Worm (Caenorhabditis elegans) whole organism, mixed stage, embryonic: ENCODE results near the gene idpc-5.
A peak's percentile ranks its signal among the peaks of the same experiment; 100 is the strongest.

Source experiments
- M03D4.4 ChIP-seq: sonication (generic microtip); optimal IDR thresholded peaks from 2 replicates; lab custom pipeline; 2017; ENCODE audit warnings: mild to moderate bottlenecking, missing genetic modification characterization, missing compliant biosample characterization
- bed-3 ChIP-seq: fragments of 200-800 bp; sonication (Bioruptor generic); optimal IDR thresholded peaks from 3 replicates; lab custom pipeline; 2018; ENCODE audit warnings: mild to moderate bottlenecking, missing genetic modification characterization, moderate library complexity, missing compliant biosample characterization
- blmp-1 ChIP-seq: fragments of 150-350 bp; optimal IDR thresholded peaks from 2 replicates; lab custom pipeline; 2014; ENCODE audit warnings: missing biosample characterization, missing genetic modification characterization
- ceh-39 ChIP-seq: fragments of 150-350 bp; optimal IDR thresholded peaks from 2 replicates; lab custom pipeline; 2014; ENCODE audit warnings: missing biosample characterization, missing genetic modification characterization
- ceh-43 ChIP-seq: fragments of 200-800 bp; sonication (Bioruptor generic); optimal IDR thresholded peaks from 2 replicates; lab custom pipeline; 2018; ENCODE audit warnings: mild to moderate bottlenecking, missing genetic modification characterization, moderate library complexity, missing compliant biosample characterization
- ceh-83 ChIP-seq: fragments of 200-800 bp; sonication (Bioruptor generic); optimal IDR thresholded peaks from 2 replicates; lab custom pipeline; 2018; ENCODE audit warnings: mild to moderate bottlenecking, missing genetic modification characterization, missing compliant biosample characterization
- cnd-1 ChIP-seq: fragments of 200-800 bp; sonication (Bioruptor generic); optimal IDR thresholded peaks from 2 replicates; lab custom pipeline; 2018; ENCODE audit warnings: mild to moderate bottlenecking, missing genetic modification characterization, missing compliant biosample characterization
- drap-1 ChIP-seq: fragments of 200-800 bp; sonication (Bioruptor generic); optimal IDR thresholded peaks from 3 replicates; lab custom pipeline; 2018; ENCODE audit warnings: mild to moderate bottlenecking, missing genetic modification characterization, missing compliant biosample characterization
- elt-1 ChIP-seq: sonication (generic microtip); optimal IDR thresholded peaks from 2 replicates; lab custom pipeline; 2017; ENCODE audit warnings: missing genetic modification characterization, mild to moderate bottlenecking, missing compliant biosample characterization, antibody characterized with exemption, moderate library complexity, borderline replicate concordance; ENCODE audit not compliant: insufficient read depth
- elt-3 ChIP-seq: fragments of 150-350 bp; optimal IDR thresholded peaks from 2 replicates; lab custom pipeline; 2014; ENCODE audit warnings: missing biosample characterization, missing genetic modification characterization
- flh-1 ChIP-seq: fragments of 200-800 bp; sonication (Bioruptor generic); optimal IDR thresholded peaks from 2 replicates; lab custom pipeline; 2018; ENCODE audit warnings: mild to moderate bottlenecking, missing genetic modification characterization, moderate library complexity, missing compliant biosample characterization
- ham-2 ChIP-seq: fragments of 200-800 bp; sonication (Bioruptor generic); optimal IDR thresholded peaks from 2 replicates; lab custom pipeline; 2018; ENCODE audit warnings: mild to moderate bottlenecking, missing genetic modification characterization, missing compliant biosample characterization
- hlh-1 ChIP-seq: fragments of 150-350 bp; optimal IDR thresholded peaks from 2 replicates; lab custom pipeline; 2014; ENCODE audit warnings: missing biosample characterization, missing genetic modification reagents, missing genetic modification characterization
- lin-13 ChIP-seq: fragments of 150-350 bp; optimal IDR thresholded peaks from 2 replicates; lab custom pipeline; 2014; ENCODE audit warnings: missing biosample characterization, missing genetic modification characterization
- lin-32 ChIP-seq: fragments of 200-800 bp; sonication (Bioruptor generic); optimal IDR thresholded peaks from 2 replicates; lab custom pipeline; 2018; ENCODE audit warnings: mild to moderate bottlenecking, missing genetic modification characterization, missing compliant biosample characterization
- lsy-2 ChIP-seq: fragments of 150-350 bp; optimal IDR thresholded peaks from 2 replicates; lab custom pipeline; 2014; ENCODE audit warnings: missing biosample characterization, missing genetic modification characterization
- mab-5 ChIP-seq: fragments of 150-350 bp; optimal IDR thresholded peaks from 2 replicates; lab custom pipeline; 2014; ENCODE audit warnings: missing biosample characterization, missing genetic modification characterization
- mep-1 ChIP-seq: fragments of 150-350 bp; optimal IDR thresholded peaks from 2 replicates; lab custom pipeline; 2017; ENCODE audit warnings: missing biosample characterization, missing genetic modification reagents, missing genetic modification characterization, inconsistent platforms
- mls-2 ChIP-seq: sonication (generic microtip); optimal IDR thresholded peaks from 2 replicates; lab custom pipeline; 2016; ENCODE audit warnings: mild to moderate bottlenecking, missing genetic modification characterization, moderate library complexity, missing compliant biosample characterization
- nhr-12 ChIP-seq: fragments of 150-350 bp; optimal IDR thresholded peaks from 2 replicates; lab custom pipeline; 2014; ENCODE audit warnings: missing biosample characterization, missing genetic modification characterization
- nhr-2 ChIP-seq: fragments of 150-350 bp; optimal IDR thresholded peaks from 2 replicates; lab custom pipeline; 2014; ENCODE audit warnings: missing biosample characterization, missing genetic modification characterization
- nhr-237 ChIP-seq: fragments of 150-350 bp; optimal IDR thresholded peaks from 2 replicates; lab custom pipeline; 2014; ENCODE audit warnings: missing biosample characterization, missing genetic modification characterization
- nhr-76 ChIP-seq: sonication (generic microtip); optimal IDR thresholded peaks from 2 replicates; lab custom pipeline; 2017; ENCODE audit warnings: missing biosample characterization, missing genetic modification characterization
- sem-2 ChIP-seq: fragments of 200-800 bp; sonication (Bioruptor generic); optimal IDR thresholded peaks from 2 replicates; lab custom pipeline; 2018; ENCODE audit warnings: mild to moderate bottlenecking, missing genetic modification characterization, missing compliant biosample characterization
- sptf-1 ChIP-seq: sonication (generic microtip); optimal IDR thresholded peaks from 2 replicates; lab custom pipeline; 2017; ENCODE audit warnings: mild to moderate bottlenecking, missing genetic modification characterization, moderate library complexity, missing compliant biosample characterization
- tbx-8 ChIP-seq: fragments of 200-800 bp; sonication (Bioruptor generic); optimal IDR thresholded peaks from 2 replicates; lab custom pipeline; 2018; ENCODE audit warnings: mild to moderate bottlenecking, missing genetic modification characterization, moderate library complexity, missing compliant biosample characterization
- unc-120 ChIP-seq: sonication (generic microtip); optimal IDR thresholded peaks from 2 replicates; lab custom pipeline; 2017; ENCODE audit warnings: missing genetic modification characterization, missing compliant biosample characterization; ENCODE audit not compliant: poor library complexity, severe bottlenecking
- unc-39 ChIP-seq: fragments of 150-350 bp; optimal IDR thresholded peaks from 2 replicates; lab custom pipeline; 2014; ENCODE audit warnings: missing biosample characterization, missing genetic modification characterization
- unc-62 ChIP-seq: fragments of 150-350 bp; optimal IDR thresholded peaks from 2 replicates; lab custom pipeline; 2014; ENCODE audit warnings: missing biosample characterization, missing genetic modification reagents, missing genetic modification characterization
- zip-8 ChIP-seq: fragments of 150-350 bp; optimal IDR thresholded peaks from 2 replicates; lab custom pipeline; 2014; ENCODE audit warnings: missing biosample characterization, missing genetic modification characterization
- ztf-11 ChIP-seq: fragments of 150-350 bp; optimal IDR thresholded peaks from 2 replicates; lab custom pipeline; 2014; ENCODE audit warnings: missing biosample characterization, missing genetic modification characterization

Gene idpc-5

DNA sequence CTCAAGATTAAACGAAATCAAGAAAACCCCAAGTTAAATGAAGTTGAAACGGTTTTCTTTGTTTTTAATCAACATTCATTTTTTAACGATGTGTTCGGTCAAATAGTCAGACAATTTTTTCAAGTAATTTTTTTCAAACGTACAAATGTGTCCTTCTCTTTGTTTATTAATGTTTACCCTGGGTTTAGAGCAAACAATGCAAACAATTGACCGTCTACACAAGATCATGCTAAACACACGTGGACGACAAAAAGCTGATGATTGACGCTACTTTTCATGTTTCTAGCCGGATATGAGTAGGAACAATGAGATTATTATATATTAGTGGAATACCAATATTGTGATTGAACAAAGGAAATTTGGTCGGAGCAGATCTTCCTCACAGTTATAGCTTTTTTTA lies 1.3 kb downstream of the idpc-5 start:
- no peak for TF ChIP-seq elt-3 (tag; lab: Kevin White, UChicago)
- TF ChIP-seq cnd-1, result no peak
- no peak for TF ChIP-seq unc-62 (GFP tag; lab: Kevin White, UChicago)
- no peak for TF ChIP-seq ceh-39 (tag; lab: Kevin White, UChicago)
- TF ChIP-seq unc-120 (tag; lab: Kevin White, UChicago), result no peak
- no peak for TF ChIP-seq nhr-2 (tag; lab: Kevin White, UChicago)
- TF ChIP-seq bed-3, result no peak
- no peak for TF ChIP-seq sptf-1 (tag; lab: Kevin White, UChicago)

ce11 chrV:9620417-9620816 lies 2.3 kb downstream of the idpc-5 start:
- peak; percentile 0 for TF ChIP-seq ceh-83
- TF ChIP-seq cnd-1, result no peak

- no peak for TF ChIP-seq lin-32 (GFP tag; lab: Kevin White, UChicago)
- TF ChIP-seq M03D4.4, result no peak
- no peak for TF ChIP-seq mls-2
These were observed 2.9 kb downstream of the idpc-5 start, which contains the start of gene idpc-6 for ce11 chrV:9619850-9620249. idpc-6 (plus strand) TSS chrV:9620150.

DNA sequence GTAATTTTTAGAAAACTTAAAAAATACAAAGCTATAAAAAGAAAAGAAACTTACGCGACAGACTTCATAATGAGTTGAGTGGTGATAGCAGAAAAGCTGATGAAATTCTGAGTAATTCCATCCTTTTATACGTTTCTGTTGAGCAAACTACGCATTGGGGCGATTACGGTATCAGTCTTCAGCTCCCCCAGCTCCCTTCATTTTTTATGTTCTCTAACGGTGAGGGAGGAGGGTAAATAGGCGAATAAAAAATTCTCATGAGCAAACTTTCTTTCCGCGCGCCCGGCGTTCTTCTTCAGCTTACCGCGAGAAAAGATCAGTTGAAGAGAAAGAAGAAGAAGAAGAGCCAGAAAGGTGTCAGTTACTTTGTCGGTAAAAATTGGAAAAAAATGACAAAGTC lies 3.8 kb downstream of the idpc-5 start, which contains the start of gene idpc-7:
idpc-7 (minus strand) TSS at position 101 of the 400 bp plus-strand sequence.
- no peak for TF ChIP-seq lin-13 (tag; lab: Kevin White, UChicago)
- no peak for TF ChIP-seq mls-2
- TF ChIP-seq ceh-43, result no peak
- no peak for TF ChIP-seq ztf-11 (tag; lab: Kevin White, UChicago)
- no peak for TF ChIP-seq flh-1 (GFP tag; lab: Kevin White, UChicago)
- TF ChIP-seq nhr-237 (tag; lab: Kevin White, UChicago), result no peak
- TF ChIP-seq nhr-76 (tag; lab: Kevin White, UChicago), result no peak
- TF ChIP-seq bed-3, result no peak
- TF ChIP-seq ceh-39 (tag; lab: Kevin White, UChicago), result no peak
- TF ChIP-seq blmp-1, result no peak
- TF ChIP-seq zip-8 (tag; lab: Kevin White, UChicago), result no peak
- TF ChIP-seq mep-1, result no peak
- no peak for TF ChIP-seq ham-2 (GFP tag; lab: Kevin White, UChicago)
- TF ChIP-seq elt-1 (tag; lab: Kevin White, UChicago), result no peak
- TF ChIP-seq, all 35 proteins: peak for 0

DNA sequence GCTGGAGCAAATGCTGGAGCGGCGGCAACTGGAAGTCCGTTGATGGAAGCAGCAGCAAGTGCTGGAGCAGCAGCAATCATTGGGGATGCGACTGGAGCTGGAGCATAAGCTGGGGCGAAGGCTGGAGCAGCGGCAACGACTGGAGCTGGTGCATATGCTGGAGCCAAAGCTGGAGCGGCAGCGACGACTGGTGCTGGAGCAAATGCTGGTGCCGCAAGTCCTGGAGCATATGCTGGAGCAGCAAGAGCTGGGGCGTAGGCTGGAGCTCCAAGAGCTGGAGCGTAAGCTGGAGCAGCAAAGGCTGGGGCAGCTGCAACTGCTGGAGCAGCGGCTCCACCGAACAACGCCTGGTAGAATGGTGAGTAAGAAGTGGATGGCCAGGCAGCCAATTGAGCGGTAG lies 4.3 kb downstream of the idpc-5 start:
- no peak for TF ChIP-seq unc-39 (tag; lab: Kevin White, UChicago)
- TF ChIP-seq hlh-1 (tag; lab: Kevin White, UChicago), result no peak
- TF ChIP-seq sem-2 (GFP tag; lab: Kevin White, UChicago), result no peak
- TF ChIP-seq lin-13 (tag; lab: Kevin White, UChicago), result no peak
- TF ChIP-seq ztf-11 (tag; lab: Kevin White, UChicago), result no peak
- no peak for TF ChIP-seq drap-1 (GFP tag; lab: Kevin White, UChicago)
- TF ChIP-seq flh-1 (GFP tag; lab: Kevin White, UChicago), result no peak

- TF ChIP-seq unc-39 (tag; lab: Kevin White, UChicago) (no peak), elt-3 (tag; lab: Kevin White, UChicago) (no peak), nhr-237 (tag; lab: Kevin White, UChicago) (no peak), M03D4.4 (no peak), sptf-1 (tag; lab: Kevin White, UChicago) (no peak), lsy-2 (no peak), ceh-39 (tag; lab: Kevin White, UChicago) (no peak), unc-120 (tag; lab: Kevin White, UChicago) (no peak), elt-1 (tag; lab: Kevin White, UChicago) (no peak)
These were observed 6.0 kb downstream of the idpc-5 start for ce11 chrV:9616687-9617086.

DNA sequence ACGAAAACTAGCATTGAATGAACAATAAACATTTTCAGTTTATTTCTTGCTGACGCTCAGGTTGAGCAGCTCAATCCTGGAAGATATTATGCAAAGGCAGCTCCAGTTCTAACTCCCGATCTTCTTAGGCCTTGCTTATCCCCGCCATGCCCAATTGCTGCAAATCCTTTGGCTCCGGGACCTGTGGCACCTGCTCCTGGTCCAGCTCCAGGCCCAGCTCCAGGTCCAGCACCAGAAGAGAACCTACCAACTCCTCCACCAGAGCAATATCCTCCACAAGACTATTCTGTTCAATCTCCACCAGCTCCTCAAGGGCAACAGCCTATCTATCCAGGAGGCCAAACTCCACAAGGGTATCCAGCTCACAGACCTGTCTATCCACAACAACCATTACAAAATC lies 6.6 kb downstream of the idpc-5 start:
- TF ChIP-seq nhr-237 (tag; lab: Kevin White, UChicago) (no peak), lin-13 (tag; lab: Kevin White, UChicago) (no peak), ceh-39 (tag; lab: Kevin White, UChicago) (no peak), unc-39 (tag; lab: Kevin White, UChicago) (no peak), tbx-8 (GFP tag; lab: Kevin White, UChicago) (no peak), M03D4.4 (no peak), blmp-1 (no peak), mab-5 (tag; lab: Kevin White, UChicago) (no peak), lsy-2 (no peak), zip-8 (tag; lab: Kevin White, UChicago) (no peak), nhr-12 (tag; lab: Kevin White, UChicago) (no peak), sptf-1 (tag; lab: Kevin White, UChicago) (no peak)
